Worm (Caenorhabditis elegans) whole organism, mixed stage, embryonic: ENCODE results near the gene C34B4.5.

Experiments
- M03D4.4 ChIP-seq: sonication (generic microtip); optimal IDR thresholded peaks from 2 replicates; lab custom pipeline; 2017; ENCODE audit warnings: mild to moderate bottlenecking, missing genetic modification characterization, missing compliant biosample characterization
- bed-3 ChIP-seq: fragments of 200-800 bp; sonication (Bioruptor generic); optimal IDR thresholded peaks from 3 replicates; lab custom pipeline; 2018; ENCODE audit warnings: mild to moderate bottlenecking, missing genetic modification characterization, moderate library complexity, missing compliant biosample characterization
- blmp-1 ChIP-seq: fragments of 150-350 bp; optimal IDR thresholded peaks from 2 replicates; lab custom pipeline; 2014; ENCODE audit warnings: missing biosample characterization, missing genetic modification characterization
- ceh-43 ChIP-seq: fragments of 200-800 bp; sonication (Bioruptor generic); optimal IDR thresholded peaks from 2 replicates; lab custom pipeline; 2018; ENCODE audit warnings: mild to moderate bottlenecking, missing genetic modification characterization, moderate library complexity, missing compliant biosample characterization
- ceh-83 ChIP-seq: fragments of 200-800 bp; sonication (Bioruptor generic); optimal IDR thresholded peaks from 2 replicates; lab custom pipeline; 2018; ENCODE audit warnings: mild to moderate bottlenecking, missing genetic modification characterization, missing compliant biosample characterization
- ces-1 ChIP-seq: fragments of 150-350 bp; optimal IDR thresholded peaks from 2 replicates; lab custom pipeline; 2014; ENCODE audit warnings: missing biosample characterization, missing genetic modification reagents, missing genetic modification characterization
- cnd-1 ChIP-seq: fragments of 200-800 bp; sonication (Bioruptor generic); optimal IDR thresholded peaks from 2 replicates; lab custom pipeline; 2018; ENCODE audit warnings: mild to moderate bottlenecking, missing genetic modification characterization, missing compliant biosample characterization
- elt-1 ChIP-seq: sonication (generic microtip); optimal IDR thresholded peaks from 2 replicates; lab custom pipeline; 2017; ENCODE audit warnings: missing genetic modification characterization, mild to moderate bottlenecking, missing compliant biosample characterization, antibody characterized with exemption, moderate library complexity, borderline replicate concordance; ENCODE audit not compliant: insufficient read depth
- elt-3 ChIP-seq: fragments of 150-350 bp; optimal IDR thresholded peaks from 2 replicates; lab custom pipeline; 2014; ENCODE audit warnings: missing biosample characterization, missing genetic modification characterization
- flh-1 ChIP-seq: fragments of 200-800 bp; sonication (Bioruptor generic); optimal IDR thresholded peaks from 2 replicates; lab custom pipeline; 2018; ENCODE audit warnings: mild to moderate bottlenecking, missing genetic modification characterization, moderate library complexity, missing compliant biosample characterization
- ham-2 ChIP-seq: fragments of 200-800 bp; sonication (Bioruptor generic); optimal IDR thresholded peaks from 2 replicates; lab custom pipeline; 2018; ENCODE audit warnings: mild to moderate bottlenecking, missing genetic modification characterization, missing compliant biosample characterization
- hlh-1 ChIP-seq: fragments of 150-350 bp; optimal IDR thresholded peaks from 2 replicates; lab custom pipeline; 2014; ENCODE audit warnings: missing biosample characterization, missing genetic modification reagents, missing genetic modification characterization
- lin-32 ChIP-seq: fragments of 200-800 bp; sonication (Bioruptor generic); optimal IDR thresholded peaks from 2 replicates; lab custom pipeline; 2018; ENCODE audit warnings: mild to moderate bottlenecking, missing genetic modification characterization, missing compliant biosample characterization
- lsy-2 ChIP-seq: fragments of 150-350 bp; optimal IDR thresholded peaks from 2 replicates; lab custom pipeline; 2014; ENCODE audit warnings: missing biosample characterization, missing genetic modification characterization
- mab-5 ChIP-seq: fragments of 150-350 bp; optimal IDR thresholded peaks from 2 replicates; lab custom pipeline; 2014; ENCODE audit warnings: missing biosample characterization, missing genetic modification characterization
- mep-1 ChIP-seq: fragments of 150-350 bp; optimal IDR thresholded peaks from 2 replicates; lab custom pipeline; 2017; ENCODE audit warnings: missing biosample characterization, missing genetic modification reagents, missing genetic modification characterization, inconsistent platforms
- mls-2 ChIP-seq: sonication (generic microtip); optimal IDR thresholded peaks from 2 replicates; lab custom pipeline; 2016; ENCODE audit warnings: mild to moderate bottlenecking, missing genetic modification characterization, moderate library complexity, missing compliant biosample characterization
- nhr-12 ChIP-seq: fragments of 150-350 bp; optimal IDR thresholded peaks from 2 replicates; lab custom pipeline; 2014; ENCODE audit warnings: missing biosample characterization, missing genetic modification characterization
- nhr-2 ChIP-seq: fragments of 150-350 bp; optimal IDR thresholded peaks from 2 replicates; lab custom pipeline; 2014; ENCODE audit warnings: missing biosample characterization, missing genetic modification characterization
- nhr-237 ChIP-seq: fragments of 150-350 bp; optimal IDR thresholded peaks from 2 replicates; lab custom pipeline; 2014; ENCODE audit warnings: missing biosample characterization, missing genetic modification characterization
- nhr-28 ChIP-seq: fragments of 150-350 bp; optimal IDR thresholded peaks from 2 replicates; lab custom pipeline; 2014; ENCODE audit warnings: missing biosample characterization, missing genetic modification characterization
- nhr-76 ChIP-seq: sonication (generic microtip); optimal IDR thresholded peaks from 2 replicates; lab custom pipeline; 2017; ENCODE audit warnings: missing biosample characterization, missing genetic modification characterization
- pha-4 ChIP-seq: fragments of 150-350 bp; optimal IDR thresholded peaks from 2 replicates; lab custom pipeline; 2018; ENCODE audit warnings: missing biosample characterization, missing genetic modification reagents, missing genetic modification characterization
- sem-2 ChIP-seq: fragments of 200-800 bp; sonication (Bioruptor generic); optimal IDR thresholded peaks from 2 replicates; lab custom pipeline; 2018; ENCODE audit warnings: mild to moderate bottlenecking, missing genetic modification characterization, missing compliant biosample characterization
- snpc-4 ChIP-seq: fragments of 150-350 bp; optimal IDR thresholded peaks from 2 replicates; lab custom pipeline; 2014; ENCODE audit warnings: missing biosample characterization, missing genetic modification characterization
- sptf-1 ChIP-seq: sonication (generic microtip); optimal IDR thresholded peaks from 2 replicates; lab custom pipeline; 2017; ENCODE audit warnings: mild to moderate bottlenecking, missing genetic modification characterization, moderate library complexity, missing compliant biosample characterization
- tbx-8 ChIP-seq: fragments of 200-800 bp; sonication (Bioruptor generic); optimal IDR thresholded peaks from 2 replicates; lab custom pipeline; 2018; ENCODE audit warnings: mild to moderate bottlenecking, missing genetic modification characterization, moderate library complexity, missing compliant biosample characterization
- unc-120 ChIP-seq: sonication (generic microtip); optimal IDR thresholded peaks from 2 replicates; lab custom pipeline; 2017; ENCODE audit warnings: missing genetic modification characterization, missing compliant biosample characterization; ENCODE audit not compliant: poor library complexity, severe bottlenecking
- unc-39 ChIP-seq: fragments of 150-350 bp; optimal IDR thresholded peaks from 2 replicates; lab custom pipeline; 2014; ENCODE audit warnings: missing biosample characterization, missing genetic modification characterization
- unc-62 ChIP-seq: fragments of 150-350 bp; optimal IDR thresholded peaks from 2 replicates; lab custom pipeline; 2014; ENCODE audit warnings: missing biosample characterization, missing genetic modification reagents, missing genetic modification characterization
- zip-8 ChIP-seq: fragments of 150-350 bp; optimal IDR thresholded peaks from 2 replicates; lab custom pipeline; 2014; ENCODE audit warnings: missing biosample characterization, missing genetic modification characterization
- ztf-11 ChIP-seq: fragments of 150-350 bp; optimal IDR thresholded peaks from 2 replicates; lab custom pipeline; 2014; ENCODE audit warnings: missing biosample characterization, missing genetic modification characterization

Gene C34B4.5

DNA sequence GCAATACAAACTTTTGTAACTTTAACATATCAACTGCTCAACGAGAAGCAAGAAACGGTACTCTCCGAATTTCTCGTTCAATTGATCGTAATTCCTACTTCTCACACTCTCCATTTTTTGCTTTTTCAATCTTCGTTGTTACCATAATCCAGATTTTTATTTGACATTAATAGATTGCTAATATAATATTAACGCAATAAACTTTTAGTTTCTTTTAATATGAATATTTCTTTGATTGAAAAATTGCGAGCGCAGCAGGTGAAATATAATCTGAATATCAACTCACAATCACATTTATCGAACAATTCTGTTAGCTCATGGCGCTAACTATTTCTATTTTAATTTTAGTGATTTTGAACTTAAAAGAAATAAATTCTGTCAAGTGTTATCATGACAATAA, 3.4 kb upstream of the C34B4.5 start, which contains the start of gene lurp-4:
Gene lurp-4, plus strand, starts transcription at position 301 of the 400 bp plus-strand sequence.
- TF ChIP-seq lin-32 (GFP tag; lab: Kevin White, UChicago) (no peak), cnd-1 (tag; lab: Kevin White, UChicago) (no peak), nhr-237 (tag; lab: Kevin White, UChicago) (no peak), ceh-83 (no peak), elt-1 (tag; lab: Kevin White, UChicago) (no peak), nhr-2 (tag; lab: Kevin White, UChicago) (no peak), bed-3 (GFP tag; lab: Kevin White, UChicago) (no peak), unc-62 (GFP tag; lab: Kevin White, UChicago) (no peak), sem-2 (GFP tag; lab: Kevin White, UChicago) (no peak), nhr-76 (tag; lab: Kevin White, UChicago) (no peak), unc-120 (tag; lab: Kevin White, UChicago) (no peak), flh-1 (GFP tag; lab: Kevin White, UChicago) (no peak), blmp-1 (tag; lab: Kevin White, UChicago) (no peak), snpc-4 (no peak), mls-2 (no peak), elt-3 (tag; lab: Kevin White, UChicago) (no peak)

- TF ChIP-seq ztf-11 (no peak), ces-1 (GFP tag; lab: Kevin White, UChicago) (peak; percentile 96), sptf-1 (tag; lab: Kevin White, UChicago) (no peak), nhr-28 (no peak), nhr-237 (tag; lab: Kevin White, UChicago) (no peak), flh-1 (GFP tag; lab: Kevin White, UChicago) (no peak), unc-120 (tag; lab: Kevin White, UChicago) (no peak), cnd-1 (tag; lab: Kevin White, UChicago) (no peak), lsy-2 (tag; lab: Kevin White, UChicago) (no peak), nhr-2 (tag; lab: Kevin White, UChicago) (no peak), sem-2 (GFP tag; lab: Kevin White, UChicago) (no peak), elt-1 (tag; lab: Kevin White, UChicago) (peak; percentile 62), blmp-1 (tag; lab: Kevin White, UChicago) (no peak), unc-39 (tag; lab: Kevin White, UChicago) (no peak), pha-4 (tag; lab: Kevin White, UChicago) (no peak), ceh-43 (GFP tag; lab: Kevin White, UChicago) (no peak), zip-8 (no peak), hlh-1 (no peak), mab-5 (tag; lab: Kevin White, UChicago) (no peak), unc-62 (GFP tag; lab: Kevin White, UChicago) (peak; percentile 89), M03D4.4 (tag; lab: Kevin White, UChicago) (no peak), mls-2 (no peak)
Measured at ce11 chrV:13105840-13106429, 10.2 kb downstream of the C34B4.5 start.

DNA sequence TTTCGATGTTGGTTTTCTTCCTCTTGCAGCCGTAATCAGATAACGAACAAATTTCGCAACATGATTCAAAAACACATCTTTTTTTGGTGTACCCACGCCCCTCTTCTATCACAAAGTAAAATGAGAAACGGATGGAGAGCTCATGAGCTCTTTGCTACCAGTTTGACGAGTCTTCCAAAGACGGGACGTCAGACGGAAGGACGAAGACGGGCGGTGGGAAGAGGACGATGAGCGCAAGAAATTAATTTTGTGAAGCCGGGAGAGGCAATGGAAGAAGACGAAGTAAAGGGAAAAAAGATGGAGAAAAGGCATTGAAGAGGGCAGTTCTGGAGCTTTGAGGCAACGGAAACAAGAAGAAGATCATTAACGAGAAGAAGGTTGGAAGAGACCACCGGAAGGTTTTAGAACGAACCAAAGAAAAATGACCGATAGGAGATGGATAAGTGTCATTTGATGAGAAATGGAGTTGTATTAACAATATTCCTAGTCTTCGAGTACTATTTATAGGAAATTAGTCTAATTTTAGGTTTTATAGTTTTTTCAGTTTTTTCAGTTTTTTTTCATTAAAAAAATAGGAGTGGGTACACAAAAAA, 15.9 kb downstream of the C34B4.5 start:
- TF ChIP-seq ces-1 (GFP tag; lab: Kevin White, UChicago): peak; percentile 68
- no peak for TF ChIP-seq zip-8

ce11 chrV:13112937-13113497, 17.3 kb downstream of the C34B4.5 start:
- TF ChIP-seq mep-1 (tag; lab: Kevin White, UChicago) (no peak), nhr-12 (tag; lab: Kevin White, UChicago) (no peak), ces-1 (GFP tag; lab: Kevin White, UChicago) (peak; percentile 97), ceh-43 (GFP tag; lab: Kevin White, UChicago) (no peak), tbx-8 (GFP tag; lab: Kevin White, UChicago) (no peak), ham-2 (no peak)
